Worm (Caenorhabditis elegans): ENCODE data around the gene clec-41.

Gene clec-41

DNA sequence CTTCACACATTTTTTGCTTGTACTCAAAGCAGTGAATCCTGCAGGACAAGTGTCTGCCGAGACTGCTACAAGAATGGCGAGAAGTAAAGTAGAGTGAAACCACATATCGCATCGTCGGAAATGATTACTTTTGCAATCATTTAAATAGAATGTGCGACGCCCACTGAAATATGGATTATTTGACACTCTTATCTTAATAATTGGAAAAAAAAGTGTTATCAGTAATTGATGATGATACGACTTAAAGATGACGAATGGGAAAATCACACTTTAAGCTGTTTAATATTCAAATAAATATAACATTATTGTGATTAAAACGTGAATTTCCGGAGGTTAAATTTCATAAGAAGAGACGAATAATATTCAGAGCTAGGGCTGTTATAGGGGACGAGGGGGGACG lies at the start of gene clec-41:
clec-41 (minus strand) TSS at position 147 of the 400 bp plus-strand sequence.
- TF ChIP-seq dao-5 (tag; optimal IDR thresholded peaks at IDR 0.05) (no peak), him-1 (tag; optimal IDR thresholded peaks at IDR 0.05) (no peak), W03F9.2 (tag; optimal IDR thresholded peaks at IDR 0.05) (no peak)

DNA sequence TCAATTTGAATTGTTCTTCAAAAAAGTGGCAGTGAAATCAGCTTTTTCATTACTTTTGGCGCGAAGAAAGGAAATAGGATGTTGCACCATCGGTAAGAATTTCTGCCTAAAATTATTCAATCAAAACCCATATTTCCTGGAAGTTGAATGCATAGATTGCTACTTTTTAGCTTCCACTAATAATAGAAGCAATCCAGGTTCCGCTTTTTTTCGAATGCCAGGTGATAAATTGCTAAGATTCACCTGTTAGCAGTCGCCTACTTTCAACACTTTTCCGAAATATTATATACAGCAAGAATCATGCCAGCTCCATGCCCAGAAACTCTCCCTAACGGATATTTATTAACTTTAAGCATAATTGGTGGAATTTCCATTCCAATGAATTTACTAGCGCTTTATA lies 47.5 kb upstream of the clec-41 start, which contains the start of gene sri-6:
sri-6 (plus strand) TSS at position 301 of the 400 bp plus-strand sequence.
- TF ChIP-seq him-1 (tag; optimal IDR thresholded peaks at IDR 0.05), result no peak
- no peak for TF ChIP-seq W03F9.2 (tag; optimal IDR thresholded peaks at IDR 0.05)
- no peak for TF ChIP-seq dao-5 (tag; optimal IDR thresholded peaks at IDR 0.05)

DNA sequence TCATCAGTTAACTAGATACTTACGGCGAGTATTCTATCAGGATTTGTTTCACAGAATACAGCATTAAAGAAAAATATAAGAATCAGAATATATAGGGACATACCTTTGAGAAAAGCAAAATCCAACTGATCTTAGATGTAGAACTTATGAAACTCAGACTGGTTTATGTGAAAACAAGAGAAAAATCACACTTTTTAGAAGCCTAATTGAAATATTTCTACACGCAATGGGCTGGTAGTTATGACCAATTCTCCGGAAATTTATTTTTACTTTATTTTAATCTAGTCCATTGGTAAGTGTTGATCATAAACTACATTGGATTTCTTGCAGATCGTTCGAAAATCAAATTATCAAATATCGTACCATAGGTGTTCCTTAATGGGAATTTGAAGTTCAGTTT lies 46.2 kb upstream of the clec-41 start, which contains the start of gene T09E8.4:
T09E8.4 (minus strand) TSS at position 101 of the 400 bp plus-strand sequence.
- no peak for TF ChIP-seq dao-5 (tag; optimal IDR thresholded peaks at IDR 0.05)
- TF ChIP-seq W03F9.2 (tag; optimal IDR thresholded peaks at IDR 0.05), result no peak
- no peak for TF ChIP-seq him-1 (tag; optimal IDR thresholded peaks at IDR 0.05)

DNA sequence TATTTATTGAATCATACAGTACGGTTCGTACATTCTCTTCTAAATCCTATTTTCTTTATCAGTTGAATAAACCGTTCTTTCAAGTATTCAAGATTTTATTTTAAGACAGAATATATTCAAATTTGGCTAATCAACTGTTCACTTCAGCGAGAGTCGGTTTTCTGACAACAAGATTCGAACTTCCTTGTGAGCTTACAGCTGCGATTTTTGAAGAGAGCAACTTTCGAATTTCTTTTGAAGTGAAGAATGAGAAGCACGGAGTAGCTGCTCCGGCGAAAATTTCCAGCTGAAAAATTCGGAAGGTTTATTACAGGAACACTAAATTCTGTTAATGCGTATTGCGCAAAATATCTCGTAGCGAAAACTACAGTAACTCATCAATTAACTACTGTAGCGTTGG lies 43.5 kb upstream of the clec-41 start:
- no peak for TF ChIP-seq him-1 (tag; optimal IDR thresholded peaks at IDR 0.05)
- no peak for TF ChIP-seq dao-5 (tag; optimal IDR thresholded peaks at IDR 0.05)
- TF ChIP-seq W03F9.2 (tag; optimal IDR thresholded peaks at IDR 0.05), result no peak

DNA sequence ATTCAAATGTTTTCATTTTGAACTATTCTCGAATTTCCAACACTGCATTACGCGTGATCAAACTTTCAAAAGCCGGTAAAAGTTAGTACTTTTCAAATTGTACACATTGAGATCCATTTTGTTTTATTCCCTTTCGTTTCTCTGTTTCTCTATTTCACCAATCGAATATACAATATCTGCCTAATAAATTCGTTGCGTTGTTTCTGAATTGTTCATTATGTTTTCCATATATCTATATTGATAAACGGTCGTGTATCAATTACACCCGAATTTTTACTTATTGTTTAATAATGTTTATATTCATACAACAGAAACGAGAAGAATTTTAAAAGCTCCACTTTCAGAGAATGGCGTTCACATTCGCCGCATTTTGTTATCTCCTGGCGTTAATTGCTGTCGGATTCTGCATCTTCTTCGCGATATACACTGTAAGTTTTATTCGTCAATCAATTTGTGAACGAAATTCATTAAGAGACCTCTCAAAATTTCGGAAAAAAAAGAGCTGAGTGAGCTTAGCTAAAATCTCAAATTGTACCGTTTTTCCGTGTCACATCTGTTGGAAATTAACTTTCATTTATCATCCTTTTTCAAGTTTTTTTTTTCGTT lies 42.2 kb upstream of the clec-41 start, which contains the start of gene cni-1:
cni-1 (plus strand) TSS at position 345 of the 606 bp plus-strand sequence.
- TF ChIP-seq dao-5 (tag; optimal IDR thresholded peaks at IDR 0.05), result no peak
- no peak for TF ChIP-seq W03F9.2 (tag; optimal IDR thresholded peaks at IDR 0.05)

DNA sequence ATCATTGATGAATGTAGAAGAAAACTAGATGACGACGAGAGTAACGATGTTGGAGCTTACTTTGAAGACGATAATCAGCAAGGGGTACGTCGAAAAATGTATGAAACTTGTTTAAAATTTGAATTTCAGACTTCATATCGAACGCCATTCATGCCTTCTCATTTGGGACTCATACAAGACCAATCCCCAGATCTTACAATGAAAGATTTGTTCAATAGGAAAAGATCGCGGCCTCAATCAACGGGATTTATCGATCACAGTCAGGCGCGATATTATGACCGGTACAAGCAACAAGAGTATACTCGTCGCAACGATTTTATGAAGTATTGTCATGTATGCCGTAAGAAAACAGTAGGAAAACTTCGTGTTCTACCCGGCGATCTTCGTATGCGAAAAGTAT lies 38.9 kb upstream of the clec-41 start:
- no peak for TF ChIP-seq W03F9.2 (tag; optimal IDR thresholded peaks at IDR 0.05)
- TF ChIP-seq dao-5 (tag; optimal IDR thresholded peaks at IDR 0.05), result no peak
- TF ChIP-seq him-1 (tag; optimal IDR thresholded peaks at IDR 0.05), result no peak

DNA sequence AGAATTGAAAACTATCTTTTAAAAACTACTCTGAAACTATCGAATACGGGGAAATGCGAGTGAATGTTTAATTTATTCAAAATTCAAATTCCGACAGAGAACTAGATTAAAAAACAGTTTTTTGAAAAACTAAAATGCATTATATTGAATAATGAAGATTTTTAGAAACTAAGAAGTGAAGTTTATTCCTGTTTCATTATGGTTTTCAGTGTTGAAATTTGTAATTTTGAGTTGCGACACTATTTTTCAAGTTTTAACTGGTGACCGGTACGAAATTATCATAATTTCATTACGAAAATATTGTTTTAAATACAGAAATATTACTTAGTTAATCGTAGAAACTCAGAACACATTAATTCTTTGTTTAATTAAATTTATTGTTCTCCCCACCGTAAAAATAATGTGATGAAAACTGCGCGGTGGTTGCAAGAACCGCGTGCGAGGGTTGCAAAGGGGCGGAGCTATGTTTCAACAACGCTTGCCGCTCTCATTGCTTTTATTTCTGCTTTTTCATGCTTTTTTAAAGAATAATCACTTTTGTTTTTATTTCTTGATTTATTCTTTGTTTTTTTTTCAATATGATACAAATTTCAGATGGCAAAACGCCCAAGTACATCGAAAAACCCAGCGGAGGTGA lies 38.3 kb upstream of the clec-41 start, which contains the start of gene him-17:
him-17 (plus strand) TSS at position 595 of the 637 bp plus-strand sequence.
- TF ChIP-seq W03F9.2 (tag; optimal IDR thresholded peaks at IDR 0.05) (peak; percentile 62), dao-5 (tag; optimal IDR thresholded peaks at IDR 0.05) (no peak)

DNA sequence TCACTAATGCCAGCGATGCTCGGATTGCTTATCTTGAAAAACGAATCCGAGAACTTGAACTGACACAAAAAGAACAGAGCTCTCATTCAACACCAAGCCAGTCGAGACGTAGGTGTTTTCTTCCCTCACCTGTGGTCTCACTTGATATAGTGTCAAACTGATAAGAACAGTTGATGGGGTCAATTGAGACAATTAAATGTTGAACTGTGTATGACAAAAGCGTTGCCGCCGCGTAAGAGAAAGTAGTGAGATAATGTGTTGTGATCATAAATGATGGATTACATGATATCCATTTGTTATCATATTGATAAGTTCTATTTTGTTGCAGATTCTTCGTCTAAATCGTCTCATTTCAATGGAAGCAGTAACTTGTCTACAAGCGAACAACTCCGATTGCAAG lies 35.8 kb upstream of the clec-41 start:
- TF ChIP-seq dao-5 (tag; optimal IDR thresholded peaks at IDR 0.05) (no peak), him-1 (tag; optimal IDR thresholded peaks at IDR 0.05) (no peak), W03F9.2 (tag; optimal IDR thresholded peaks at IDR 0.05) (no peak)

DNA sequence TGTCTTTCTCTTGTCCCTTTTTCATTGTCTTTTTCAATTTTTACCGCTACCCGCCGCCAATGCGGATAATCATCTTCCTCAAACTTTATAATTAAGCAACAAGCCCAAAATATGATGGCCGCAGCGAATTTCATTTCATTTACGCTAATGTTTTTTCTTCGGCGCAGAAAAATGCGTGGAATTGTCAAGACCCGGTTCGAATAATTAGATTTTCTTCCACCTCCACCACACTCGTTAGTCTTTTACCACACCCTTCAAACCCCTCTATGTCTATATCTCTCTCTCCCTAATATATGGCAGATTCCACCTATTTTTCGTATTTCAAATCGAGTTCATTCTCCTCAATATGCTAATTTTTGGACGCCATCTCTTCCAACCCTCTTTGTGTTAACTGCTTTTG lies 32.6 kb upstream of the clec-41 start:
- no peak for TF ChIP-seq dao-5 (tag; optimal IDR thresholded peaks at IDR 0.05)
- TF ChIP-seq W03F9.2 (tag; optimal IDR thresholded peaks at IDR 0.05), result no peak
- TF ChIP-seq him-1 (tag; optimal IDR thresholded peaks at IDR 0.05), result no peak

DNA sequence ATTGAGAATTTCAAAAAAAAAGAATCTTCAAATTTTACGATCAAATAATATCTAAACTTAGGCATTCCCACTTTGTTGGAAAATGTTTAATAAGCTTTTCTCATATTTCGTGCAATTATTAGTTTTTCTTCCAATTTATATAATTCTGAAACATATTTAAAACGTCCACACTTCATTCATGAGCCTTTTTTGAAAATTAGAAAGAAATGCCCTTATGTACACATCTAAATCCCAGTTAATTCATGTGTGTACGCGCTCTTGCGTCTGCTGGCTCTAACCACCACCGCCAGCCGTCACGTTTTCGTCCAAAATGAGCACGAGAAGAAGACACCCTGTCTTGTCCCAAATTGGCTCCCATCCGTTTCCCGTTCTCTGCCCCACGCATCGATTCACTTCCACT lies 28.7 kb upstream of the clec-41 start:
- TF ChIP-seq him-1 (tag; optimal IDR thresholded peaks at IDR 0.05) (no peak), dao-5 (tag; optimal IDR thresholded peaks at IDR 0.05) (no peak), W03F9.2 (tag; optimal IDR thresholded peaks at IDR 0.05) (no peak)

DNA sequence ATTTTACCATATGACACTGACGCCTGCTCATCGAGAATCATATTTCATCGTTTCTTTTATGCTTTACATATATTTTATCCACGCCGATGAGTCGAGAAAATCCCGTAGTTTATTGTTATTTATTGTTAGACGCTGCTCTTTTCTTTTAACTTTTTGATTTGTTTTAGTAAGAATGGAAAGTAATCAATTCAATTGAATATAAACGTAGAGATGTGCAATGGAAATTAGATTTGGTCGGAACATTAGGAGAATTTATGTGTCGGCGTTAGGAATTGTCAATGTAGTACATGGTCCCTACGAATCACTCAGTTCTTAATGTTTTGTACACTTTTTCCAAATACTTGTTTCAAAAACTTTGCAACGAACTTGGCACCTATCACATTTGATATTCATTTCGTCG lies 27.3 kb upstream of the clec-41 start:
- TF ChIP-seq him-1 (tag; optimal IDR thresholded peaks at IDR 0.05), result no peak
- no peak for TF ChIP-seq W03F9.2 (tag; optimal IDR thresholded peaks at IDR 0.05)
- TF ChIP-seq dao-5 (tag; optimal IDR thresholded peaks at IDR 0.05), result no peak

DNA sequence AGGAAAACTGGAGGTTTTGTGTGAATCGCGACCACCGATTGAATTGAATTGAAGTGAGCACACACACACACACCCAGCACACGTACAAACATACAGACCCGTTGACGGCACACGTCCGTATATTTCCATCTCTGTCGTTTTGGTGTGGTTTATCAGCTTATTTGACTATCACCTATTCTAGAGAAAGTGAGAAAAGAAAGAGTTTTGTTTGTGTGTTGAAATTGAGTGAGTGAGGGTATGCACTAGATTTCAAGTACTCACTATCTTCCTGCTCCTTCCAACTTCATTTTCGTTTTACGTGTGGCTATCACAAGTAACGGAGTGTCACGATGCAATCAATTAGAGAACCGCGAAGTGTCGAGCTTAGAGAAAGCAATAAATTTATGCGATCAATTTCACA lies 25.9 kb upstream of the clec-41 start:
- TF ChIP-seq him-1 (tag; optimal IDR thresholded peaks at IDR 0.05), result no peak
- no peak for TF ChIP-seq dao-5 (tag; optimal IDR thresholded peaks at IDR 0.05)
- TF ChIP-seq W03F9.2 (tag; optimal IDR thresholded peaks at IDR 0.05), result no peak

DNA sequence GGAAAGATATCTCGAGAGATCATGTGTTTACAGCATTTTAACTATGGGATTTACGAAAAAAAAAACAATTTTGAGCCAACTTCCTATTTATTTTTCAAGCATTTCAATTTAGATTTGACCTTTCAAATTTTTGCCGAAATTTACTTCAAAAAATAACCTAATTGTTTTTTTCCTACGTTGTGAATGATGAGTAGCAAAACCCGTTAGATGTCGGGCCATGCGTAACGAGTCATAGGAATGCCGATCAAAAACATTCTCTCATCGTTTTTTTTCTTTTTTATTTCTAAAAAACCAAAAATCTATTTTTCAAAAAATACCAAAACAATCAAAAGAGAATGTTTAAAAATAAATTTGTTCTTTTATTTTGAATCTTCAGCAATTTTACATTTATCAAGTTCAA lies 25.0 kb upstream of the clec-41 start:
- TF ChIP-seq dao-5 (tag; optimal IDR thresholded peaks at IDR 0.05), result no peak
- no peak for TF ChIP-seq him-1 (tag; optimal IDR thresholded peaks at IDR 0.05)
- no peak for TF ChIP-seq W03F9.2 (tag; optimal IDR thresholded peaks at IDR 0.05)

DNA sequence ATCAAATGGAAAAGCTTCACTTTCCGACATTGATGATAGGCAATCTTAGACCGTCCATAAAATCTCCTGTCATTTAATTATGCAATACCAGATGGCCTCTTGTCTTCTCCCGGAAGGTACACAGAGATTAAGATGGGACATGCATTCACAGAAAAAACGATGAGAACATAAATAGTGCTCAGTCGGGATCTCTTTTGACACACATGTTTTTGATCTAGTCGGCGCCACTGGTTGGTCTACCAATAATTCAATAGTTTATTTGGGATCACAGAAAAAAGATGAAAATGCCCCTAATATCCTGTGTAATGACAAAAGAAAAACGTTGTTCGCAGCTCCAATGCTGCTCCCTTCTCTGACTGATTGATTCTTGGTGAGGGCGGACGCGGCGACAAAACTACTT lies 23.2 kb upstream of the clec-41 start:
- TF ChIP-seq W03F9.2 (tag; optimal IDR thresholded peaks at IDR 0.05) (no peak), dao-5 (tag; optimal IDR thresholded peaks at IDR 0.05) (no peak), him-1 (tag; optimal IDR thresholded peaks at IDR 0.05) (no peak)

DNA sequence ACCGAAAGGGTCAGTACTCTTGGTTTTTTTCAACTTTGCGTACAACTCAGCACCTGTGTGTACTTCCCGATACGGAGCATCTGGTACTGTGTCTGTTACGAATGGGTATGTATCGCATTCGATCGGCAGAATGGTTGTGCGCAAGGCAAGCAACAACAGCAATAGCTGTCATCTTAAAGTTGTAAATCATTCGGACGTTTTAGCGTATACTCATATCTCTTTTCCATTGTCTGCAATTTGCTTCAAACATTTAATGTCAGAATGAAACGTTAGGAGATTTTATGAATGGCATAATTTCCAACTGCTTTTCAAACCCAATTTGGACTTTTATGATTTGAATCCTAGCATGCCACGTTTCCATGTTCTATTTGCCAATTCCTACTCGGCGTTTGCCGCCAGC lies 19.2 kb upstream of the clec-41 start:
- TF ChIP-seq him-1 (tag; optimal IDR thresholded peaks at IDR 0.05) (no peak), dao-5 (tag; optimal IDR thresholded peaks at IDR 0.05) (no peak), W03F9.2 (tag; optimal IDR thresholded peaks at IDR 0.05) (no peak)

All from whole organism, L4/young adult.